Fruit fly (Drosophila melanogaster): ENCODE data around the gene SecS.

dm6 chr3R:5568590-5568989, 32.6 kb upstream of the SecS start, which contains the start of the genes CG2931 and Rheb:
- TF ChIP-seq CG17806 (tag; optimal IDR thresholded peaks at IDR 0.05) (peak; percentile 43), gl (tag; optimal IDR thresholded peaks at IDR 0.05) (no peak), EcR (GFP tag; optimal IDR thresholded peaks at IDR 0.05) (no peak), CG9948 (tag; optimal IDR thresholded peaks at IDR 0.05) (peak; percentile 23)

Measured in whole organism, pupa.